Fruit fly (Drosophila melanogaster) whole organism, embryonic: Measurements from ENCODE around the gene dgt6.
A peak's percentile ranks its signal among the peaks of the same experiment; 100 is the strongest.

ENCODE experiments used
- B-H2 ChIP-seq: fragments of 200-800 bp; sonication (Bioruptor generic); optimal IDR thresholded peaks from 2 replicates; lab custom pipeline; 2018; ENCODE audit warnings: missing biosample characterization, mild to moderate bottlenecking, missing genetic modification characterization
- CG10462 ChIP-seq: fragments of 200-800 bp; sonication (Bioruptor generic); optimal IDR thresholded peaks from 2 replicates; lab custom pipeline; 2016; ENCODE audit warnings: missing biosample characterization, missing genetic modification characterization
- CG12299 ChIP-seq: fragments of 200-800 bp; sonication (Bioruptor generic); optimal IDR thresholded peaks from 2 replicates; lab custom pipeline; 2018; ENCODE audit warnings: missing biosample characterization, mild to moderate bottlenecking, missing genetic modification characterization
- CG12659 ChIP-seq: fragments of 200-800 bp; sonication (Bioruptor generic); optimal IDR thresholded peaks from 3 replicates; lab custom pipeline; 2017; ENCODE audit warnings: mild to moderate bottlenecking, missing biosample characterization, missing genetic modification reagents, missing genetic modification characterization
- CG14710 ChIP-seq: fragments of 200-800 bp; sonication (Bioruptor generic); optimal IDR thresholded peaks from 3 replicates; lab custom pipeline; 2019; ENCODE audit warnings: missing biosample characterization, mild to moderate bottlenecking, missing genetic modification characterization, moderate library complexity
- CG15011 ChIP-seq: fragments of 200-800 bp; sonication (Bioruptor generic); optimal IDR thresholded peaks from 3 replicates; lab custom pipeline; 2018; ENCODE audit warnings: missing biosample characterization, mild to moderate bottlenecking, missing genetic modification characterization
- CG1529 ChIP-seq: fragments of 200-800 bp; sonication (Bioruptor generic); optimal IDR thresholded peaks from 3 replicates; lab custom pipeline; 2018; ENCODE audit warnings: missing biosample characterization, missing genetic modification characterization
- CG15601 ChIP-seq: fragments of 200-800 bp; sonication (Bioruptor generic); optimal IDR thresholded peaks from 3 replicates; lab custom pipeline; 2019; ENCODE audit warnings: missing biosample characterization, mild to moderate bottlenecking, missing genetic modification characterization, moderate library complexity
- CG15696 ChIP-seq: fragments of 200-800 bp; sonication (Bioruptor generic); optimal IDR thresholded peaks from 2 replicates; lab custom pipeline; 2019; ENCODE audit warnings: missing biosample characterization, mild to moderate bottlenecking, missing genetic modification characterization, moderate library complexity
- CG17186 ChIP-seq: fragments of 200-800 bp; sonication (Bioruptor generic); optimal IDR thresholded peaks from 3 replicates; lab custom pipeline; 2017; ENCODE audit warnings: missing biosample characterization, missing genetic modification reagents, missing genetic modification characterization
- CG17361 ChIP-seq: fragments of 200-800 bp; sonication (Bioruptor generic); IDR thresholded peaks from 3 replicates; pipeline ENCODE4 v1.3.6; 2022; ENCODE audit warnings: missing biosample characterization, missing genetic modification characterization
- CG17802 ChIP-seq: fragments of 200-800 bp; sonication (Bioruptor generic); optimal IDR thresholded peaks from 2 replicates; lab custom pipeline; 2018; ENCODE audit warnings: missing biosample characterization, mild to moderate bottlenecking, missing genetic modification characterization, moderate library complexity
- CG17829 ChIP-seq: fragments of 200-800 bp; optimal IDR thresholded peaks from 2 replicates; lab custom pipeline; 2019; ENCODE audit warnings: missing biosample characterization, mild to moderate bottlenecking, missing genetic modification characterization, moderate library complexity
- CG3065 ChIP-seq: fragments of 200-800 bp; sonication (Bioruptor generic); optimal IDR thresholded peaks from 2 replicates; lab custom pipeline; 2016; ENCODE audit warnings: missing biosample characterization, missing genetic modification characterization
- CG31441 ChIP-seq: fragments of 200-800 bp; sonication (Bioruptor generic); IDR thresholded peaks from 2 replicates; pipeline ENCODE4 v1.3.6; 2022; ENCODE audit warnings: missing biosample characterization, missing genetic modification characterization
- CG4282 ChIP-seq: fragments of 200-800 bp; sonication (Bioruptor generic); optimal IDR thresholded peaks from 2 replicates; lab custom pipeline; 2016; ENCODE audit warnings: missing biosample characterization, missing genetic modification characterization
- CG4328 ChIP-seq: fragments of 200-800 bp; sonication (Bioruptor generic); optimal IDR thresholded peaks from 3 replicates; lab custom pipeline; 2017; ENCODE audit warnings: missing biosample characterization, missing genetic modification reagents, missing genetic modification characterization
- CG43689 ChIP-seq: fragments of 200-800 bp; sonication (Bioruptor generic); IDR thresholded peaks from 2 replicates; pipeline ENCODE4 v1.3.6; 2022; ENCODE audit warnings: missing biosample characterization, missing genetic modification characterization
- CG4404 ChIP-seq: fragments of 200-800 bp; sonication (Bioruptor generic); IDR thresholded peaks from 2 replicates; pipeline ENCODE4 v1.3.6; 2022; ENCODE audit warnings: missing biosample characterization, missing genetic modification characterization
- CG4424 ChIP-seq: fragments of 200-800 bp; sonication (Bioruptor generic); optimal IDR thresholded peaks from 3 replicates; lab custom pipeline; 2016; ENCODE audit warnings: missing biosample characterization, missing genetic modification characterization
- CG6683 ChIP-seq: fragments of 200-800 bp; sonication (Bioruptor generic); optimal IDR thresholded peaks from 2 replicates; lab custom pipeline; 2017; ENCODE audit warnings: missing biosample characterization, mild to moderate bottlenecking, missing genetic modification characterization, missing genetic modification reagents
- CG6791 ChIP-seq: fragments of 200-800 bp; sonication (Bioruptor generic); IDR thresholded peaks from 3 replicates; pipeline ENCODE4 v1.3.6; 2022; ENCODE audit warnings: missing biosample characterization, missing genetic modification characterization; ENCODE audit not compliant: partially characterized antibody
- Chrac-16 ChIP-seq: fragments of 200-800 bp; sonication (Bioruptor generic); optimal IDR thresholded peaks from 3 replicates; lab custom pipeline; 2016; ENCODE audit warnings: missing biosample characterization, missing genetic modification characterization
- Dip2 ChIP-seq: fragments of 200-800 bp; sonication (Bioruptor generic); IDR thresholded peaks from 2 replicates; pipeline ENCODE4 v1.3.6; 2022; ENCODE audit warnings: missing biosample characterization, missing genetic modification characterization
- Dll ChIP-seq: fragments of 200-800 bp; sonication (Bioruptor generic); IDR thresholded peaks from 4 replicates; pipeline ENCODE4 v1.3.6; 2022; ENCODE audit warnings: missing biosample characterization, missing genetic modification characterization; ENCODE audit not compliant: partially characterized antibody
- GATAe ChIP-seq: fragments of 200-800 bp; sonication (Bioruptor generic); conservative IDR thresholded peaks from 2 replicates; pipeline ENCODE4 v1.3.6; 2022; ENCODE audit warnings: missing biosample characterization, missing genetic modification characterization
- Gug ChIP-seq: fragments of 200-800 bp; sonication (Bioruptor generic); IDR thresholded peaks from 4 replicates; pipeline ENCODE4 v1.3.6; 2022; ENCODE audit warnings: missing biosample characterization, missing genetic modification characterization
- H15 ChIP-seq: fragments of 200-800 bp; sonication (Bioruptor generic); IDR thresholded peaks from 3 replicates; pipeline ENCODE4 v1.3.6; 2022; ENCODE audit warnings: missing biosample characterization, missing genetic modification characterization
- Kr ChIP-seq: fragments of 200-800 bp; sonication (Bioruptor generic); optimal IDR thresholded peaks from 2 replicates; lab custom pipeline; 2017; ENCODE audit warnings: missing biosample characterization, mild to moderate bottlenecking, missing genetic modification characterization
- Lhr ChIP-seq: fragments of 200-800 bp; sonication (Bioruptor generic); optimal IDR thresholded peaks from 3 replicates; lab custom pipeline; 2017; ENCODE audit warnings: mild to moderate bottlenecking, missing biosample characterization, missing genetic modification reagents, missing genetic modification characterization
- Lpt ChIP-seq: fragments of >200 bp; optimal IDR thresholded peaks from 2 replicates; lab custom pipeline; 2018; ENCODE audit warnings: missing biosample characterization, missing genetic modification characterization
- Neu2 ChIP-seq: fragments of 200-800 bp; sonication (Bioruptor generic); optimal IDR thresholded peaks from 3 replicates; lab custom pipeline; 2016; ENCODE audit warnings: missing biosample characterization, missing genetic modification characterization, borderline replicate concordance
- Pdp1 ChIP-seq, 2 experiments: fragments of 200-800 bp; sonication (Bioruptor generic); optimal IDR thresholded peaks; 3 replicates each; lab custom pipeline; 2016; ENCODE audit warnings: missing biosample characterization in 2 of 2, missing genetic modification characterization in 2 of 2, mild to moderate bottlenecking in 1 of 2, moderate library complexity in 1 of 2
- Xrp1 ChIP-seq: fragments of 200-800 bp; sonication (Bioruptor generic); IDR thresholded peaks from 2 replicates; pipeline ENCODE4 v1.3.6; 2022; ENCODE audit warnings: missing biosample characterization, missing genetic modification characterization
- ab ChIP-seq: fragments of 200-800 bp; sonication (Bioruptor generic); optimal IDR thresholded peaks from 2 replicates; lab custom pipeline; 2016; ENCODE audit warnings: missing biosample characterization, missing genetic modification characterization
- al ChIP-seq: fragments of 200-800 bp; sonication (Bioruptor generic); IDR thresholded peaks from 2 replicates; pipeline ENCODE4 v1.3.6; 2022; ENCODE audit warnings: missing biosample characterization, missing genetic modification characterization
- cas ChIP-seq: fragments of 200-800 bp; sonication (Bioruptor generic); IDR thresholded peaks from 2 replicates; pipeline ENCODE4 v1.3.6; 2022; ENCODE audit warnings: missing biosample characterization, missing genetic modification characterization
- chinmo ChIP-seq: fragments of 200-800 bp; sonication (Bioruptor generic); IDR thresholded peaks from 4 replicates; pipeline ENCODE4 v1.3.6; 2022; ENCODE audit warnings: missing biosample characterization, missing genetic modification characterization; ENCODE audit not compliant: partially characterized antibody
- disco-r ChIP-seq: fragments of 200-800 bp; sonication (Bioruptor generic); optimal IDR thresholded peaks from 2 replicates; lab custom pipeline; 2016; ENCODE audit warnings: missing biosample characterization, missing genetic modification characterization
- gt ChIP-seq: fragments of 200-800 bp; sonication (Bioruptor generic); IDR thresholded peaks from 2 replicates; pipeline ENCODE4 v1.3.6; 2022; ENCODE audit warnings: missing biosample characterization, missing genetic modification characterization
- hth ChIP-seq: fragments of >200 bp; optimal IDR thresholded peaks from 2 replicates; lab custom pipeline; 2017; ENCODE audit warnings: inconsistent platforms
- mirr ChIP-seq: fragments of 200-800 bp; sonication (Bioruptor generic); optimal IDR thresholded peaks from 3 replicates; lab custom pipeline; 2018; ENCODE audit warnings: missing biosample characterization, mild to moderate bottlenecking, missing genetic modification characterization
- odd ChIP-seq: fragments of 200-800 bp; sonication (Bioruptor generic); optimal IDR thresholded peaks from 2 replicates; lab custom pipeline; 2017; ENCODE audit warnings: missing biosample characterization, mild to moderate bottlenecking, missing genetic modification characterization
- repo ChIP-seq: fragments of 200-800 bp; sonication (Bioruptor generic); optimal IDR thresholded peaks from 2 replicates; lab custom pipeline; 2016; ENCODE audit warnings: missing biosample characterization, missing genetic modification characterization
- ro ChIP-seq: fragments of 200-800 bp; sonication (Bioruptor generic); IDR thresholded peaks from 2 replicates; pipeline ENCODE4 v1.3.6; 2022; ENCODE audit warnings: missing biosample characterization, missing genetic modification characterization
- slp2 ChIP-seq: fragments of 200-800 bp; sonication (Bioruptor generic); optimal IDR thresholded peaks from 2 replicates; lab custom pipeline; 2016; ENCODE audit warnings: missing biosample characterization, missing genetic modification characterization
- sna ChIP-seq: fragments of 200-800 bp; sonication (Bioruptor generic); IDR thresholded peaks from 2 replicates; pipeline ENCODE4 v1.3.6; 2022; ENCODE audit warnings: missing biosample characterization, missing genetic modification characterization; ENCODE audit not compliant: partially characterized antibody
- zen2 ChIP-seq: fragments of 200-800 bp; sonication (Bioruptor generic); IDR thresholded peaks from 3 replicates; pipeline ENCODE4 v1.3.6; 2022; ENCODE audit warnings: missing biosample characterization, missing genetic modification characterization; ENCODE audit not compliant: partially characterized antibody

The dgt6 gene

dm6 chr3R:29157418-29158398, 26.9 kb upstream of the dgt6 start, which contains the start of gene rdog (continued):
- TF ChIP-seq CG15601 (tag; lab: Kevin White, UChicago) (peak; percentile 67), CG17829 (tag; lab: Kevin White, UChicago) (peak; percentile 84), Lpt (GFP tag; lab: Kevin White, UChicago) (no peak), Kr (GFP tag; lab: Kevin White, UChicago) (peak; percentile 82), CG15011 (GFP tag; lab: Kevin White, UChicago) (peak; percentile 75), Gug (GFP tag; lab: Robert Waterston, UW) (peak; percentile 32; the same call in 3 of the 4 replicates), CG31441 (GFP tag; lab: Robert Waterston, UW) (peak; percentile 52), CG3065 (GFP tag; lab: Kevin White, UChicago) (peak; percentile 67), CG1529 (GFP tag; lab: Kevin White, UChicago) (peak; percentile 61), CG17361 (peak; percentile 88), Lhr (GFP tag; lab: Kevin White, UChicago) (peak; percentile 34), cas (no peak), CG4424 (GFP tag; lab: Kevin White, UChicago) (peak; percentile 88), CG6791 (GFP tag; lab: Robert Waterston, UW) (peak; percentile 46; the same call in 1 of the 3 replicates), hth (no peak), CG4328 (GFP tag; lab: Kevin White, UChicago) (peak; percentile 24), slp2 (peak; percentile 70), CG15696 (tag; lab: Kevin White, UChicago) (peak; percentile 77), odd (GFP tag; lab: Kevin White, UChicago) (peak; percentile 71), CG12299 (tag; lab: Kevin White, UChicago) (peak; percentile 63), mirr (GFP tag; lab: Kevin White, UChicago) (peak; percentile 57), Xrp1 (GFP tag; lab: Robert Waterston, UW) (no peak), B-H2 (GFP tag; lab: Kevin White, UChicago) (peak; percentile 58), CG14710 (tag; lab: Kevin White, UChicago) (peak; percentile 79), disco-r (peak; percentile 78), Dll (GFP tag; lab: Robert Waterston, UW) (no peak), sna (GFP tag; lab: Robert Waterston, UW) (no peak), Chrac-16 (GFP tag; lab: Kevin White, UChicago) (peak; percentile 84), CG17802 (tag; lab: Kevin White, UChicago) (peak; percentile 39), CG17186 (GFP tag; lab: Kevin White, UChicago) (peak; percentile 46), chinmo (GFP tag; lab: Robert Waterston, UW) (0 out of 4 replicates have a peak, but pooled peaks have one; percentile 50), gt (no peak), repo (GFP tag; lab: Kevin White, UChicago) (peak; percentile 24), CG4282 (GFP tag; lab: Kevin White, UChicago) (peak; percentile 61), ro (GFP tag; lab: Robert Waterston, UW) (no peak), Dip2 (GFP tag; lab: Robert Waterston, UW) (no peak), Pdp1 (GFP tag; optimal IDR thresholded peaks at IDR 0.05; lab: Kevin White, UChicago) (peak; percentile 65 to 84), zen2 (GFP tag; lab: Robert Waterston, UW) (no peak), H15 (GFP tag; lab: Robert Waterston, UW) (0 out of 3 replicates have a peak, but pooled peaks have one; percentile 17), CG10462 (GFP tag; lab: Kevin White, UChicago) (peak; percentile 75), CG6683 (no peak), ab (GFP tag; lab: Kevin White, UChicago) (peak; percentile 67), GATAe (GFP tag; lab: Robert Waterston, UW) (no peak), Neu2 (GFP tag; lab: Kevin White, UChicago) (peak; percentile 2), CG4404 (GFP tag; lab: Robert Waterston, UW) (peak; percentile 69), al (GFP tag; lab: Robert Waterston, UW) (peak; percentile 27; the same call in 1 of the 2 replicates), CG43689 (GFP tag; lab: Robert Waterston, UW) (no peak), CG12659 (GFP tag; lab: Kevin White, UChicago) (peak; percentile 81)
